Fruit fly (Drosophila melanogaster) whole organism, wandering third instar larva: Measurements from ENCODE around the gene Ugt307A1.

Experiments
- Abd-B ChIP-seq: fragments of >200 bp; optimal IDR thresholded peaks from 2 replicates; lab custom pipeline; 2017; ENCODE audit warnings: missing biosample characterization, missing genetic modification characterization
- CrebA ChIP-seq: fragments of 200-800 bp; sonication (Bioruptor generic); optimal IDR thresholded peaks from 2 replicates; lab custom pipeline; 2016; ENCODE audit warnings: missing biosample characterization, mild to moderate bottlenecking, missing genetic modification characterization, borderline replicate concordance
- Dif ChIP-seq: fragments of 200-275, 200-300 bp; sonication (Bioruptor generic); optimal IDR thresholded peaks from 2 replicates; lab custom pipeline; 2018; ENCODE audit warnings: missing biosample characterization, missing genetic modification characterization; ENCODE audit not compliant: partially characterized antibody
- GATAd ChIP-seq: sonication (Bioruptor generic); optimal IDR thresholded peaks from 2 replicates; lab custom pipeline; 2016; ENCODE audit warnings: missing biosample characterization, missing genetic modification characterization
- Myc ChIP-seq: fragments of >200 bp; optimal IDR thresholded peaks from 2 replicates; lab custom pipeline; 2017
- Rel ChIP-seq, 2 experiments: fragments of 200-800 bp; sonication (Bioruptor generic) in 1 of 2; optimal IDR thresholded peaks; 2 replicates in 1 of 2; 3 replicates in 1 of 2; lab custom pipeline; 2016 to 2019; ENCODE audit warnings: mild to moderate bottlenecking in 2 of 2, missing biosample characterization in 2 of 2, missing genetic modification characterization in 2 of 2, moderate library complexity in 1 of 2
- Sp1 ChIP-seq: fragments of 200-800 bp; sonication (Bioruptor generic); optimal IDR thresholded peaks from 3 replicates; lab custom pipeline; 2019; ENCODE audit warnings: missing biosample characterization, mild to moderate bottlenecking, missing genetic modification characterization, moderate library complexity
- dmrt93B ChIP-seq: fragments of 200-800 bp; sonication (Bioruptor generic); optimal IDR thresholded peaks from 2 replicates; lab custom pipeline; 2018; ENCODE audit warnings: missing biosample characterization, mild to moderate bottlenecking, missing genetic modification characterization
- ey ChIP-seq: fragments of 200-800 bp; sonication (Bioruptor generic); optimal IDR thresholded peaks from 2 replicates; lab custom pipeline; 2016; ENCODE audit warnings: missing biosample characterization, missing genetic modification characterization
- pan ChIP-seq: fragments of >200 bp; optimal IDR thresholded peaks from 2 replicates; lab custom pipeline; 2017
- sv ChIP-seq: fragments of 200-800 bp; sonication (Bioruptor generic); optimal IDR thresholded peaks from 3 replicates; lab custom pipeline; 2016; ENCODE audit warnings: missing biosample characterization, missing genetic modification characterization
- tai ChIP-seq: sonication (Bioruptor generic); optimal IDR thresholded peaks from 2 replicates; lab custom pipeline; 2016; ENCODE audit warnings: missing biosample characterization, missing genetic modification characterization
- usp ChIP-seq: fragments of >200 bp; optimal IDR thresholded peaks from 2 replicates; lab custom pipeline; 2017; ENCODE audit warnings: missing biosample characterization, missing genetic modification characterization
- woc ChIP-seq: sonication (Bioruptor generic); optimal IDR thresholded peaks from 2 replicates; lab custom pipeline; 2016; ENCODE audit warnings: missing biosample characterization, mild to moderate bottlenecking, missing genetic modification characterization

DNA sequence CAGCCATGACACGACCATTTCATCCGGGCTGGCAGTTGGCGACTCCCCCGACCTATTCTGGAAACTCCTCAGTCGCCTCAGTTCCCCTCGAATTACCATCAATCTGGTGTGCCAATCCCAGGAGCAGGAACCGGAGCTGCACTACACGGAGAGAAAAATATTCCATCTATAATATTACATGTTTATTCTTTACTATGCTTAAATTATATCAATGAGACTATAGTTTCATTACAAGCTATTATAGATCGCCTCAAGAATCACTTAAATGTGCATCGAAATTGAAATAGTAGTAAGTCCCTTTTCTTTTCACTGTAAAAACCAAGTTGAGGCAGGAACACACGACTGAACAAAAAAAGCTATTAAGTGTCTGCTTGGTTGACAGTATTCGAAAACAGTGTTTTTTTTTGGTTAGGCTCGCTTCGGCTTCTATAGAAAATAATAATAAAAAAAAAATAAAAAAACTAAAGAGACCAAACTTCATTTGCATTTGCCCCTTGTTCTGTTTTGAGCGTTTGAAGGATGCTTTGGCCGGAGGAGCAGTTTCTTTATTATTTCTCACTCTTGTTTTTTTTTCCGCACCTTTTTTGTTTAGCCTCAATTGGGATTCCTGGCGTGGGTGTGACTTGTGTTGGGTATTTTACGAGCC, 8.4 kb downstream of the Ugt307A1 start:
- TF ChIP-seq CrebA (GFP tag; lab: Kevin White, UChicago), result no peak
- TF ChIP-seq sv (GFP tag; lab: Kevin White, UChicago), result no peak
- no peak for TF ChIP-seq GATAd (GFP tag; lab: Kevin White, UChicago)
- no peak for TF ChIP-seq Rel (GFP tag; optimal IDR thresholded peaks at IDR 0.05; lab: Kevin White, UChicago)
- no peak for TF ChIP-seq Rel (tag; optimal IDR thresholded peaks at IDR 0.05; lab: Kevin White, UChicago)
- TF ChIP-seq Abd-B (GFP tag; lab: Kevin White, UChicago), result no peak
- TF ChIP-seq Myc (lab: Kevin White, UChicago), result no peak
- TF ChIP-seq woc (GFP tag; lab: Kevin White, UChicago), result peak; percentile 6
- no peak for TF ChIP-seq usp (GFP tag; lab: Kevin White, UChicago)
- TF ChIP-seq Sp1 (GFP tag; lab: Kevin White, UChicago), result peak; percentile 41
- TF ChIP-seq pan (lab: Kevin White, UChicago), result no peak
- no peak for TF ChIP-seq Dif (GFP tag; lab: Kevin White, UChicago)
- peak; percentile 60 for TF ChIP-seq ey
- TF ChIP-seq dmrt93B, result no peak
- no peak for TF ChIP-seq tai (GFP tag; lab: Kevin White, UChicago)
